Worm (Caenorhabditis elegans) whole organism, L1 larva: ENCODE data around the gene F20C5.7.
A peak's percentile ranks its signal among the peaks of the same experiment; 100 is the strongest.

Experiments used
- ceh-8 ChIP-seq: fragments of 200-800 bp; sonication (Bioruptor generic); optimal IDR thresholded peaks from 2 replicates; lab custom pipeline; 2018; ENCODE audit warnings: mild to moderate bottlenecking, missing genetic modification characterization, moderate library complexity, missing compliant biosample characterization
- fkh-4 ChIP-seq: sonication (generic microtip); optimal IDR thresholded peaks from 2 replicates; lab custom pipeline; 2016; ENCODE audit warnings: missing compliant biosample characterization, missing genetic modification characterization, borderline replicate concordance
- fkh-8 ChIP-seq: sonication (generic microtip); optimal IDR thresholded peaks from 2 replicates; lab custom pipeline; 2016; ENCODE audit warnings: mild to moderate bottlenecking, missing genetic modification characterization, missing compliant biosample characterization
- hlh-4 ChIP-seq: sonication (generic microtip); optimal IDR thresholded peaks from 2 replicates; lab custom pipeline; 2016; ENCODE audit warnings: mild to moderate bottlenecking, missing genetic modification characterization, missing compliant biosample characterization
- irx-1 ChIP-seq: sonication (generic microtip); optimal IDR thresholded peaks from 2 replicates; lab custom pipeline; 2016; ENCODE audit warnings: missing genetic modification characterization, missing compliant biosample characterization
- nhr-71 ChIP-seq: sonication (generic microtip); optimal IDR thresholded peaks from 2 replicates; lab custom pipeline; 2016; ENCODE audit warnings: mild to moderate bottlenecking, missing genetic modification characterization, moderate library complexity, missing compliant biosample characterization
- nhr-90 ChIP-seq: sonication (generic microtip); optimal IDR thresholded peaks from 2 replicates; lab custom pipeline; 2016; ENCODE audit warnings: mild to moderate bottlenecking, missing genetic modification characterization, missing compliant biosample characterization; ENCODE audit not compliant: poor library complexity
- swsn-7 ChIP-seq: sonication (generic microtip); optimal IDR thresholded peaks from 2 replicates; lab custom pipeline; 2016; ENCODE audit warnings: missing genetic modification characterization, missing compliant biosample characterization

The F20C5.7 gene

ce11 chrIV:8697436-8697835 lies 48.1 kb downstream of the F20C5.7 start, which contains the start of gene ttll-11:
TSS of gene ttll-11 (plus strand) at chrIV:8697736.
- TF ChIP-seq swsn-7 (tag; lab: Kevin White, UChicago) (peak; percentile 5), ceh-8 (no peak), irx-1 (tag; lab: Kevin White, UChicago) (no peak), fkh-4 (tag; lab: Kevin White, UChicago) (no peak), nhr-90 (tag; lab: Kevin White, UChicago) (no peak), hlh-4 (tag; lab: Kevin White, UChicago) (no peak), nhr-71 (tag; lab: Kevin White, UChicago) (peak; percentile 31), fkh-8 (tag; lab: Kevin White, UChicago) (peak; percentile 76)
